Worm (Caenorhabditis elegans): ENCODE results near the gene F54D1.1.

- TF ChIP-seq ama-1 (optimal IDR thresholded peaks at IDR 0.05) (no peak), sea-1 (GFP tag; conservative IDR thresholded peaks at IDR 0.05) (no peak), F13C5.2 (tag; optimal IDR thresholded peaks at IDR 0.05) (no peak), aly-1 (tag; optimal IDR thresholded peaks at IDR 0.05) (no peak)
Measured at ce11 chrIV:11276026-11276425, 14.4 kb downstream of the F54D1.1 start.

Data from whole organism, early embryonic.